Worm (Caenorhabditis elegans): ENCODE measurements around the gene F25G6.9.

DNA sequence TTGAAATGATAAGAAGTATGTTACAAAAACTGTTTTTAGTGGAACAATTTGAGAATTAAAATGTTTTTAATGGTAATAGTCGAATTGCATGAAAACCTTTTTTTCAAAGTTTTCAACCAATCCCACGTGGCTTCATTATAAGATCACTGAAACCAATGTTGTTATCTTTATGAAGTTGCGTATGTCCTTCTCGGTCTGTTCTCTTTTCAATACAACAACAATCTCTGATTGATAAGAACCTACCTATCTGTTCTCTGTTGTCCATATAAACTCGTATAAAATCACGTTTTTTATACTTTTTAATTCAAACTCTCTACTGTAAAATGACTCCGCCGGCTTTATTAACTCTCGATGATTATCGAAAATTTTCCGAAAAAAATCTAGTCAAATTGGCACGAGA lies 33.5 kb upstream of the F25G6.9 start, which contains the start of gene F41E6.5:
- TF ChIP-seq dpl-1 (GFP tag; optimal IDR thresholded peaks at IDR 0.05) (no peak), pha-4 (tag; optimal IDR thresholded peaks at IDR 0.05) (no peak)

Measured in whole organism, young adult.